Fruit fly (Drosophila melanogaster): ENCODE results near the gene Atg8a.

The Atg8a gene

DNA sequence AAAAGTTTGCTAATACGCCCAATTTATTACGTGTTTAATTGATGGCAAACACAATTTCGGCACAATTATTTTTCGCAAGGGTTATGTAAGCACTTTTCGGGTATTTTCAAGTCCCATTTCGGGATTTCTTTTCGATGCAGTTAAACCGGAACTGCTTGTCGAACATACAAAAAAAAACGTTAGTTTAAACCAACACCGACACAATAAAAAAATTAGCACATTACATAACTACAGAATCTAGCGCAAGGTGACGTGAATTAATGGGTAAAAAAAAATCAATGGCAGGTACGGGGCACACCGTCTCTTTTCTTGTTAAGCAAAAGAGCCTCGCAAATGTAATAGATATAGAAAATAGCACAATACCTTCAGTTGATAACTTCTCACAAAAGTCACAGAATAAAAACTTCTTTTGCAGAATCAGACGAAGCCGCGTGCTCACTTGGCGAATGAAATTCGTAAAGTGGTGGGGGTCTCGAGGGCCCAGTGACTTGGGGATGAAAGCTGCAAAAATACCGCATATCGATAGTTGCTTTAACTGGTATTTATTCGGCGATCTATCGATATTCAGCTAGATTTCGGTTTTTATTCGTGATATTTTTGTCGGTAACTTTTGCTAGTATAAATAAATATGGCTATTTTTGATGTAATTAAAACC lies 18.4 kb upstream of the Atg8a start, which contains the start of the genes Ant2 and sesB (continued):
- TF ChIP-seq ap (GFP tag; IDR thresholded peaks at IDR 0.05) = no peak
- TF ChIP-seq CG13894 (tag; optimal IDR thresholded peaks at IDR 0.05) = peak; percentile 5
- peak; percentile 76 for TF ChIP-seq inv (GFP tag; IDR thresholded peaks at IDR 0.05; ENCODE audit: partially characterized antibody)
- TF ChIP-seq CG14710 (tag; optimal IDR thresholded peaks at IDR 0.05) = peak; percentile 2
- TF ChIP-seq fd64A (GFP tag; optimal IDR thresholded peaks at IDR 0.05) = no peak
- TF ChIP-seq CG6654 (GFP tag; optimal IDR thresholded peaks at IDR 0.05) = no peak
- TF ChIP-seq CG15514 (GFP tag; optimal IDR thresholded peaks at IDR 0.05) = peak; percentile 43
- peak in 1 of 2 experiments; percentile 96 for TF ChIP-seq Pdp1 (GFP tag; optimal IDR thresholded peaks at IDR 0.05)
- peak; percentile 80 for TF ChIP-seq Scr (GFP tag; IDR thresholded peaks at IDR 0.05; ENCODE audit: partially characterized antibody)
- peak; percentile 34 for TF ChIP-seq CG33213 (GFP tag; optimal IDR thresholded peaks at IDR 0.05)
- TF ChIP-seq ssp (GFP tag; IDR thresholded peaks at IDR 0.05) = no peak
- TF ChIP-seq CG3995 (GFP tag; optimal IDR thresholded peaks at IDR 0.05) = peak; percentile 93
- peak; percentile 60 for TF ChIP-seq lilli (GFP tag; optimal IDR thresholded peaks at IDR 0.05)
- TF ChIP-seq CG30020 (tag; optimal IDR thresholded peaks at IDR 0.05) = no peak
- peak; percentile 40 for TF ChIP-seq CG1603 (tag; optimal IDR thresholded peaks at IDR 0.05)
- TF ChIP-seq nom (GFP tag; optimal IDR thresholded peaks at IDR 0.05) = peak; percentile 13
- TF ChIP-seq Sin3A (optimal IDR thresholded peaks at IDR 0.05) = no peak
- no peak for TF ChIP-seq ac (GFP tag; optimal IDR thresholded peaks at IDR 0.05)
- no peak for TF ChIP-seq chif (GFP tag; optimal IDR thresholded peaks at IDR 0.05)
- TF ChIP-seq Doc3 (GFP tag; IDR thresholded peaks at IDR 0.05; ENCODE audit: partially characterized antibody) = peak; percentile 59
- peak in 1 of 3 experiments; percentile 46 for TF ChIP-seq Stat92E (GFP tag; optimal IDR thresholded peaks at IDR 0.05)
- TF ChIP-seq vnd (GFP tag; IDR thresholded peaks at IDR 0.05; ENCODE audit: partially characterized antibody) = peak; percentile 71
- peak; percentile 27 for TF ChIP-seq Lhr (GFP tag; optimal IDR thresholded peaks at IDR 0.05)
- no peak for TF ChIP-seq pros (GFP tag; optimal IDR thresholded peaks at IDR 0.05)
- TF ChIP-seq Mes4 (GFP tag; optimal IDR thresholded peaks at IDR 0.05) = peak; percentile 18
- TF ChIP-seq br (optimal IDR thresholded peaks at IDR 0.05) = no peak
- TF ChIP-seq CG12391 (tag; optimal IDR thresholded peaks at IDR 0.05) = peak; percentile 3
- peak; percentile 46 for TF ChIP-seq ato (GFP tag; IDR thresholded peaks at IDR 0.05; ENCODE audit: partially characterized antibody)
- TF ChIP-seq HLH4C (GFP tag; IDR thresholded peaks at IDR 0.05; ENCODE audit: partially characterized antibody) = peak; percentile 43; the same call in 2 of the 3 replicates
- no peak for TF ChIP-seq MTF-1 (GFP tag; optimal IDR thresholded peaks at IDR 0.05; ENCODE audit: borderline replicate concordance)
- peak; percentile 77 for TF ChIP-seq CG6791 (GFP tag; IDR thresholded peaks at IDR 0.05; ENCODE audit: partially characterized antibody)
- TF ChIP-seq CG42726 (GFP tag; IDR thresholded peaks at IDR 0.05; ENCODE audit: partially characterized antibody) = peak; percentile 68; the same call in 1 of the 2 replicates
- TF ChIP-seq vvl (GFP tag; IDR thresholded peaks at IDR 0.05) = no peak
- TF ChIP-seq Xrp1 (GFP tag; IDR thresholded peaks at IDR 0.05) = no peak
- TF ChIP-seq sna (GFP tag; IDR thresholded peaks at IDR 0.05; ENCODE audit: partially characterized antibody) = peak; percentile 66; the same call in 1 of the 2 replicates
- no peak for TF ChIP-seq CG11085 (GFP tag; IDR thresholded peaks at IDR 0.05)
- no peak for TF ChIP-seq CG32772 (GFP tag; IDR thresholded peaks at IDR 0.05)
- peak; percentile 75 for TF ChIP-seq MESR4 (GFP tag; optimal IDR thresholded peaks at IDR 0.05)
- no peak for TF ChIP-seq rib (GFP tag; IDR thresholded peaks at IDR 0.05)
- TF ChIP-seq crp (GFP tag; optimal IDR thresholded peaks at IDR 0.05) = no peak
- no peak for TF ChIP-seq D (optimal IDR thresholded peaks at IDR 0.05)
- no peak for TF ChIP-seq D (GFP tag; optimal IDR thresholded peaks at IDR 0.05)
- peak; percentile 26 for TF ChIP-seq phol (tag; optimal IDR thresholded peaks at IDR 0.05)
- peak; percentile 5 for TF ChIP-seq scrt (GFP tag; optimal IDR thresholded peaks at IDR 0.05)
- peak; percentile 35 for TF ChIP-seq pfk (GFP tag; optimal IDR thresholded peaks at IDR 0.05)
- peak; percentile 53 for TF ChIP-seq CG2129 (GFP tag; IDR thresholded peaks at IDR 0.05; ENCODE audit: partially characterized antibody)
- peak; percentile 81 for TF ChIP-seq BEAF-32 (GFP tag; optimal IDR thresholded peaks at IDR 0.05)
